Worm (Caenorhabditis elegans): ENCODE results near the gene R166.2.
"Not testable (repeated sequence)": the region's sequence is repeated elsewhere in the genome, so short reads cannot be mapped to it uniquely, and the experiment has no call there.

R166.2 gene

DNA sequence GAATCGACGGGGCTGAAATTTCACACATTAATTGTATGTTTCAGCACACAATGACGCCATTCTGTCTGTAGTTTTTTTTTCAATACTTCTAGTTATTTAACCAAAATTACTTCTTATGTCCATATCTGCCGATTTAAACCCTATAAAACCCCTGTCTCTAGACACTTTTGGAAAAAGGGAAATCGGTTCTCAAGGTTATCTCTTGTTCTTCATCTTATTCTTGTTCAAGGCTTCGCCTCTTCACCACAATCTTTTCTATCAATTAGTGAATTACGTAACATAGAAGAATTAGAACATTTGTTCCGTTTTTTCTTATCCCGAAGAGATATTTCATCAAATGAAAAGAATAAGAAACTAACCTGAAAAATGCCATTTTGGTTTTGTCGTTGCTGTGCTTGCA lies 36.8 kb downstream of the R166.2 start:
- no peak for TF ChIP-seq zim-3 (tag; optimal IDR thresholded peaks at IDR 0.05)
- TF ChIP-seq atf-7 (tag; optimal IDR thresholded peaks at IDR 0.05), result no peak
- no peak for TF ChIP-seq nfya-2 (GFP tag; IDR thresholded peaks at IDR 0.05)
- no peak for TF ChIP-seq C17E4.6 (GFP tag; IDR thresholded peaks at IDR 0.05)
- no peak for TF ChIP-seq ama-1 (optimal IDR thresholded peaks at IDR 0.05)
- no peak for TF ChIP-seq ama-1 (GFP tag; optimal IDR thresholded peaks at IDR 0.05)
- TF ChIP-seq madf-6 (GFP tag; IDR thresholded peaks at IDR 0.05), result no peak
- TF ChIP-seq ceh-40 (GFP tag; IDR thresholded peaks at IDR 0.05), result no peak
- TF ChIP-seq rec-8 (tag; optimal IDR thresholded peaks at IDR 0.05), result no peak
- no peak for TF ChIP-seq hmg-1.2 (GFP tag; IDR thresholded peaks at IDR 0.05)
- TF ChIP-seq tbp1 (GFP tag; optimal IDR thresholded peaks at IDR 0.05), result no peak
- no peak for TF ChIP-seq egl-44 (GFP tag; IDR thresholded peaks at IDR 0.05)
- no peak for TF ChIP-seq akir-1 (GFP tag; optimal IDR thresholded peaks at IDR 0.05)
- no peak for TF ChIP-seq hrde-1 (tag; optimal IDR thresholded peaks at IDR 0.05; ENCODE audit: borderline replicate concordance)
- no peak for TF ChIP-seq K12H6.12 (tag; optimal IDR thresholded peaks at IDR 0.05)

ce11 chrII:10495912-10496311 lies 41.6 kb downstream of the R166.2 start, which contains the start of gene ZK666.12:
TSS of gene ZK666.12 (plus strand) at chrII:10496212.
- TF ChIP-seq him-1 (tag; optimal IDR thresholded peaks at IDR 0.05) (no peak), ztf-18 (tag; optimal IDR thresholded peaks at IDR 0.05) (no peak), ceh-79 (tag; optimal IDR thresholded peaks at IDR 0.05) (no peak), lin-35 (GFP tag; optimal IDR thresholded peaks at IDR 0.05) (no peak), zim-3 (tag; optimal IDR thresholded peaks at IDR 0.05) (no peak), aptf-2 (GFP tag; conservative IDR thresholded peaks at IDR 0.05) (no peak), attf-5 (GFP tag; optimal IDR thresholded peaks at IDR 0.05) (no peak), ztf-26 (tag; optimal IDR thresholded peaks at IDR 0.05) (no peak)

- no peak for TF ChIP-seq let-526 (GFP tag; IDR thresholded peaks at IDR 0.05)
- TF ChIP-seq mcd-1 (GFP tag; IDR thresholded peaks at IDR 0.05), result no peak
Measured at ce11 chrII:10494467-10494866, 43.0 kb downstream of the R166.2 start, which contains the start of gene ZK666.14. TSS of gene ZK666.14 (plus strand) at chrII:10494767.

DNA sequence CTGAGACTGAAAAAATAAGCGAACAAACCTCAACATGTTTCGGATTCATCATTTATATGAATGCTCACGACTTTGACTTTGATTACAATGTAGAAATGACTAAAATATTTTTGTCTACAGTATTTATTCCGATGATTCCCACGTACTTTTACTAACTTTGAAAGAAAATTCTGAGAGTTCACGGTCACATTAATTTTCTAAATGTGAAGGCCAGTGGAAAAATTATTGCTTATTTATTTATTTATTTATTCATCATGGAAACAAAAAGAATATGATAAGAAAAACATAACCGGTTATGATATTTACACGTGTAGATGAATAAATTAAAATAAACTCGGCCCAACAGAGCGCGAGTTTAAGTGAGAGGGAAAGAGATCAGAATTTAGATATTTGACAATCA lies 44.4 kb downstream of the R166.2 start, which contains the start of gene ZK666.8:
ZK666.8 (minus strand) TSS at position 101 of the 400 bp plus-strand sequence.
- not testable (repeated sequence) for TF ChIP-seq F37B4.10 (GFP tag; IDR thresholded peaks at IDR 0.05); D2030.7 (GFP tag; IDR thresholded peaks at IDR 0.05); tbx-9 (tag; optimal IDR thresholded peaks at IDR 0.05; ENCODE audit: borderline replicate concordance)

- TF ChIP-seq T26A5.8 (tag; optimal IDR thresholded peaks at IDR 0.05), result no peak
- no peak for TF ChIP-seq nfya-2 (GFP tag; IDR thresholded peaks at IDR 0.05)
- no peak for TF ChIP-seq sea-2 (GFP tag; IDR thresholded peaks at IDR 0.05)
- no peak for TF ChIP-seq atf-7 (tag; optimal IDR thresholded peaks at IDR 0.05)
- no peak for TF ChIP-seq bed-2 (GFP tag; IDR thresholded peaks at IDR 0.05)
- no peak for TF ChIP-seq mes-4 (tag; optimal IDR thresholded peaks at IDR 0.05)
- no peak for TF ChIP-seq lsy-27 (tag; optimal IDR thresholded peaks at IDR 0.05; ENCODE audit: borderline replicate concordance, insufficient read depth)
- TF ChIP-seq hlh-12 (tag; optimal IDR thresholded peaks at IDR 0.05), result no peak
- TF ChIP-seq cebp-2 (GFP tag; IDR thresholded peaks at IDR 0.05), result no peak
- no peak for TF ChIP-seq aptf-2 (GFP tag; conservative IDR thresholded peaks at IDR 0.05)
- TF ChIP-seq ceh-79 (tag; optimal IDR thresholded peaks at IDR 0.05), result no peak
- TF ChIP-seq ceh-27 (GFP tag; optimal IDR thresholded peaks at IDR 0.05), result no peak
- TF ChIP-seq nhr-179 (tag; optimal IDR thresholded peaks at IDR 0.05), result no peak
- TF ChIP-seq D2030.7 (GFP tag; IDR thresholded peaks at IDR 0.05), result no peak
Measured at ce11 chrII:10490329-10490728, 47.1 kb downstream of the R166.2 start, which contains the start of gene clec-61. TSS of gene clec-61 (minus strand) at chrII:10490537.

All from whole organism, young adult.